Worm (Caenorhabditis elegans) whole organism, young adult: Measurements from ENCODE around the gene K12D12.4.

ENCODE experiments used
- F22D6.2 ChIP-seq: sonication (generic microtip); optimal IDR thresholded peaks from 2 replicates; lab custom pipeline; 2016; ENCODE audit warnings: mild to moderate bottlenecking, missing genetic modification characterization, missing compliant biosample characterization
- F39B2.1 ChIP-seq: fragments of 200-800 bp; sonication (Bioruptor generic); IDR thresholded peaks from 2 replicates; pipeline ENCODE4 v1.3.6; 2022; ENCODE audit warnings: missing genetic modification reagents, missing genetic modification characterization, missing compliant biosample characterization
- T07F8.4 ChIP-seq: sonication (generic microtip); optimal IDR thresholded peaks from 2 replicates; lab custom pipeline; 2016; ENCODE audit warnings: mild to moderate bottlenecking, missing genetic modification characterization, moderate library complexity, missing compliant biosample characterization
- Y53F4B.3 ChIP-seq: fragments of 200-800 bp; sonication (Bioruptor generic); IDR thresholded peaks from 2 replicates; pipeline ENCODE4 v1.3.6; 2022; ENCODE audit warnings: missing genetic modification reagents, missing genetic modification characterization, missing compliant biosample characterization
- Y67H2A.10 ChIP-seq: fragments of 200-800 bp; sonication (Bioruptor generic); conservative IDR thresholded peaks from 2 replicates; pipeline ENCODE4 v1.3.6; 2022; ENCODE audit warnings: missing genetic modification reagents, missing genetic modification characterization, missing compliant biosample characterization
- akir-1 ChIP-seq: fragments of 200-800 bp; sonication (Bioruptor generic); optimal IDR thresholded peaks from 2 replicates; lab custom pipeline; 2018; ENCODE audit warnings: mild to moderate bottlenecking, missing genetic modification characterization, moderate library complexity, missing compliant biosample characterization
- attf-3 ChIP-seq: fragments of 200-800 bp; sonication (Bioruptor generic); conservative IDR thresholded peaks from 2 replicates; pipeline ENCODE4 v1.3.6; 2022; ENCODE audit warnings: missing genetic modification reagents, missing genetic modification characterization, missing compliant biosample characterization
- attf-6 ChIP-seq: fragments of 200-800 bp; sonication (Bioruptor generic); IDR thresholded peaks from 2 replicates; pipeline ENCODE4 v1.3.6; 2022; ENCODE audit warnings: missing genetic modification reagents, missing genetic modification characterization, missing compliant biosample characterization
- bed-2 ChIP-seq: fragments of 200-800 bp; sonication (Bioruptor generic); IDR thresholded peaks from 2 replicates; pipeline ENCODE4 v1.3.6; 2022; ENCODE audit warnings: missing genetic modification reagents, missing genetic modification characterization, missing compliant biosample characterization
- ceh-100 ChIP-seq: fragments of 200-800 bp; sonication (Bioruptor generic); IDR thresholded peaks from 2 replicates; pipeline ENCODE4 v1.3.6; 2022; ENCODE audit warnings: missing genetic modification reagents, missing genetic modification characterization, missing compliant biosample characterization
- ceh-27 ChIP-seq: fragments of 200-800 bp; sonication (Bioruptor generic); optimal IDR thresholded peaks from 2 replicates; lab custom pipeline; 2018; ENCODE audit warnings: mild to moderate bottlenecking, missing genetic modification characterization, moderate library complexity, missing compliant biosample characterization
- chd-7 ChIP-seq: sonication (generic microtip); optimal IDR thresholded peaks from 2 replicates; lab custom pipeline; 2016; ENCODE audit warnings: mild to moderate bottlenecking, missing genetic modification characterization, moderate library complexity, missing compliant biosample characterization
- dpl-1 ChIP-seq: fragments of 150-350 bp; optimal IDR thresholded peaks from 2 replicates; lab custom pipeline; 2014; ENCODE audit warnings: missing biosample characterization, missing genetic modification reagents, missing genetic modification characterization
- egl-18 ChIP-seq: fragments of 200-800 bp; sonication (Bioruptor generic); IDR thresholded peaks from 2 replicates; pipeline ENCODE4 v1.3.6; 2022; ENCODE audit warnings: missing genetic modification reagents, missing genetic modification characterization, missing compliant biosample characterization
- fkh-3 ChIP-seq: sonication (generic microtip); optimal IDR thresholded peaks from 2 replicates; lab custom pipeline; 2016; ENCODE audit warnings: mild to moderate bottlenecking, missing genetic modification characterization, missing compliant biosample characterization
- him-1 ChIP-seq: sonication (generic microtip); optimal IDR thresholded peaks from 2 replicates; lab custom pipeline; 2016; ENCODE audit warnings: missing genotype, missing genetic modification reagents, missing genetic modification characterization, missing compliant biosample characterization
- hmg-20 ChIP-seq: fragments of 200-800 bp; sonication (Bioruptor generic); IDR thresholded peaks from 2 replicates; pipeline ENCODE4 v1.3.6; 2022; ENCODE audit warnings: missing genetic modification reagents, missing genetic modification characterization, missing compliant biosample characterization
- hrde-1 ChIP-seq: sonication (generic microtip); optimal IDR thresholded peaks from 2 replicates; lab custom pipeline; 2016; ENCODE audit warnings: missing genetic modification characterization, mild to moderate bottlenecking, missing compliant biosample characterization, moderate library complexity, missing genotype, missing genetic modification reagents, borderline replicate concordance
- hsf-1 ChIP-seq: fragments of 200-800 bp; sonication (Bioruptor generic); IDR thresholded peaks from 2 replicates; pipeline ENCODE4 v1.3.6; 2022; ENCODE audit warnings: missing genetic modification reagents, missing genetic modification characterization, missing compliant biosample characterization
- lag-1 ChIP-seq: fragments of 200-800 bp; sonication (Bioruptor generic); IDR thresholded peaks from 2 replicates; pipeline ENCODE4 v1.3.6; 2022; ENCODE audit warnings: missing genetic modification reagents, missing genetic modification characterization, missing compliant biosample characterization
- let-526 ChIP-seq: fragments of 200-800 bp; sonication (Bioruptor generic); IDR thresholded peaks from 2 replicates; pipeline ENCODE4 v1.3.6; 2022; ENCODE audit warnings: missing genetic modification reagents, missing genetic modification characterization, missing compliant biosample characterization
- madf-10 ChIP-seq: sonication (generic microtip); optimal IDR thresholded peaks from 2 replicates; lab custom pipeline; 2016; ENCODE audit warnings: mild to moderate bottlenecking, missing genetic modification characterization, missing compliant biosample characterization
- nfya-1 ChIP-seq: sonication (generic microtip); optimal IDR thresholded peaks from 2 replicates; lab custom pipeline; 2017; ENCODE audit warnings: antibody characterized with exemption, missing compliant biosample characterization, missing genetic modification characterization, borderline replicate concordance; ENCODE audit not compliant: insufficient read depth
- nfya-2 ChIP-seq: fragments of 200-800 bp; sonication (Bioruptor generic); IDR thresholded peaks from 2 replicates; pipeline ENCODE4 v1.3.6; 2022; ENCODE audit warnings: missing genetic modification reagents, missing genetic modification characterization, missing compliant biosample characterization
- nhr-179 ChIP-seq: sonication (generic microtip); optimal IDR thresholded peaks from 2 replicates; lab custom pipeline; 2016; ENCODE audit warnings: mild to moderate bottlenecking, missing genetic modification characterization, missing compliant biosample characterization
- rcor-1 ChIP-seq: fragments of 200-800 bp; sonication (Bioruptor generic); IDR thresholded peaks from 2 replicates; pipeline ENCODE4 v1.3.6; 2022; ENCODE audit warnings: missing genetic modification reagents, missing genetic modification characterization, missing compliant biosample characterization
- rec-8 ChIP-seq, 2 experiments: sonication (generic microtip); optimal IDR thresholded peaks; 2 replicates each; lab custom pipeline; 2016; ENCODE audit warnings: mild to moderate bottlenecking in 2 of 2, missing genetic modification characterization in 2 of 2, missing genetic modification reagents in 2 of 2, missing genotype in 2 of 2, missing biosample characterization in 1 of 2, missing compliant biosample characterization in 1 of 2, moderate library complexity in 1 of 2
- repo-1 ChIP-seq: sonication (generic microtip); optimal IDR thresholded peaks from 2 replicates; lab custom pipeline; 2017; ENCODE audit warnings: mild to moderate bottlenecking, missing genetic modification characterization, missing compliant biosample characterization
- sdz-38 ChIP-seq: sonication (generic microtip); optimal IDR thresholded peaks from 2 replicates; lab custom pipeline; 2016; ENCODE audit warnings: missing genotype, missing genetic modification characterization, missing compliant biosample characterization
- sea-2 ChIP-seq: fragments of 200-800 bp; sonication (Bioruptor generic); IDR thresholded peaks from 2 replicates; pipeline ENCODE4 v1.3.6; 2022; ENCODE audit warnings: missing genetic modification characterization, missing compliant biosample characterization
- snpc-1.1 ChIP-seq: sonication (generic microtip); optimal IDR thresholded peaks from 2 replicates; lab custom pipeline; 2017; ENCODE audit warnings: missing genetic modification characterization, mild to moderate bottlenecking, missing compliant biosample characterization, antibody characterized with exemption, moderate library complexity, missing genotype, missing genetic modification reagents; ENCODE audit not compliant: insufficient read depth
- snpc-1.3 ChIP-seq: sonication (generic microtip); optimal IDR thresholded peaks from 2 replicates; lab custom pipeline; 2017; ENCODE audit warnings: missing genetic modification characterization, mild to moderate bottlenecking, missing compliant biosample characterization, antibody characterized with exemption, moderate library complexity, missing genotype, missing genetic modification reagents; ENCODE audit not compliant: insufficient read depth
- snpc-3.4 ChIP-seq: sonication (generic microtip); optimal IDR thresholded peaks from 2 replicates; lab custom pipeline; 2017; ENCODE audit warnings: missing genetic modification characterization, mild to moderate bottlenecking, missing compliant biosample characterization, antibody characterized with exemption, moderate library complexity, missing genotype, missing genetic modification reagents
- somi-1 ChIP-seq: fragments of 200-800 bp; sonication (Bioruptor generic); optimal IDR thresholded peaks from 2 replicates; lab custom pipeline; 2018; ENCODE audit warnings: mild to moderate bottlenecking, missing genetic modification characterization, missing compliant biosample characterization
- tbx-9 ChIP-seq: sonication (generic microtip); optimal IDR thresholded peaks from 2 replicates; lab custom pipeline; 2016; ENCODE audit warnings: borderline replicate concordance, missing genetic modification characterization, inconsistent platforms, missing compliant biosample characterization
- unc-130 ChIP-seq: sonication (generic microtip); optimal IDR thresholded peaks from 2 replicates; lab custom pipeline; 2016; ENCODE audit warnings: missing genetic modification reagents, missing genetic modification characterization, missing compliant biosample characterization
- unc-62 ChIP-seq: fragments of 150-350 bp; optimal IDR thresholded peaks from 2 replicates; lab custom pipeline; 2014; ENCODE audit warnings: missing biosample characterization, missing genetic modification reagents, missing genetic modification characterization
- ztf-18 ChIP-seq: sonication (generic microtip); optimal IDR thresholded peaks from 2 replicates; lab custom pipeline; 2016; ENCODE audit warnings: missing genotype, mild to moderate bottlenecking, missing genetic modification characterization, missing compliant biosample characterization
- ztf-25 ChIP-seq: fragments of 200-800 bp; sonication (Bioruptor generic); IDR thresholded peaks from 2 replicates; pipeline ENCODE4 v1.3.6; 2022; ENCODE audit warnings: missing genetic modification reagents, missing genetic modification characterization, missing compliant biosample characterization

K12D12.4 gene

ce11 chrII:11880456-11881353 is 15.2 kb upstream of the K12D12.4 start (continued):
- TF ChIP-seq attf-6 (peak; percentile 61; the same call in 1 of the 2 replicates), F39B2.1 (0 out of 2 replicates have a peak, but pooled peaks have one; percentile 32), snpc-1.3 (tag; lab: Kevin White, UChicago) (no peak), let-526 (GFP tag; lab: Robert Waterston, UW) (no peak), egl-18 (0 out of 2 replicates have a peak, but pooled peaks have one; percentile 18), repo-1 (tag; lab: Kevin White, UChicago) (peak; percentile 21), Y67H2A.10 (GFP tag; lab: Robert Waterston, UW) (no peak), snpc-3.4 (tag; lab: Kevin White, UChicago) (peak; percentile 79), sdz-38 (no peak), fkh-3 (peak; percentile 74), him-1 (peak; percentile 68), ztf-18 (no peak), chd-7 (peak; percentile 77), ceh-27 (GFP tag; lab: Kevin White, UChicago) (no peak), dpl-1 (GFP tag; lab: Kevin White, UChicago) (no peak), nfya-1 (tag; lab: Kevin White, UChicago) (no peak), lag-1 (no peak), snpc-1.1 (tag; lab: Kevin White, UChicago) (no peak), unc-62 (no peak), nhr-179 (tag; lab: Kevin White, UChicago) (no peak), Y53F4B.3 (GFP tag; lab: Robert Waterston, UW) (no peak), somi-1 (GFP tag; lab: Kevin White, UChicago) (no peak), bed-2 (GFP tag; lab: Robert Waterston, UW) (no peak), F22D6.2 (no peak), rec-8 (tag; optimal IDR thresholded peaks at IDR 0.05; lab: Kevin White, UChicago) (peak in 1 of 2 experiments; percentile 53), ceh-100 (GFP tag; lab: Robert Waterston, UW) (peak; percentile 70), nfya-2 (GFP tag; lab: Robert Waterston, UW) (peak; percentile 91), akir-1 (GFP tag; lab: Kevin White, UChicago) (no peak), hsf-1 (peak; percentile 78), attf-3 (GFP tag; lab: Robert Waterston, UW) (no peak), unc-130 (GFP tag; lab: Kevin White, UChicago) (peak; percentile 84), tbx-9 (tag; lab: Kevin White, UChicago) (no peak), hmg-20 (GFP tag; lab: Robert Waterston, UW) (peak; percentile 18; the same call in 1 of the 2 replicates), ztf-25 (GFP tag; lab: Robert Waterston, UW) (no peak; the same call in 1 of the 2 replicates), sea-2 (GFP tag; lab: Robert Waterston, UW) (no peak), T07F8.4 (tag; lab: Kevin White, UChicago) (no peak), rcor-1 (GFP tag; lab: Robert Waterston, UW) (peak; percentile 74), madf-10 (tag; lab: Kevin White, UChicago) (no peak), hrde-1 (tag; lab: Kevin White, UChicago) (peak; percentile 97)
